Fruit fly (Drosophila melanogaster) whole organism, pupa: ENCODE measurements around the gene CG13004.

Experiments used
- CG10348 ChIP-seq: fragments of 200-800 bp; sonication (Bioruptor generic); IDR thresholded peaks from 2 replicates; pipeline ENCODE4 v1.3.6; 2022; ENCODE audit warnings: missing biosample characterization, missing genetic modification characterization
- CG14655 ChIP-seq: fragments of 200-800 bp; sonication (Bioruptor generic); optimal IDR thresholded peaks from 3 replicates; lab custom pipeline; 2017; ENCODE audit warnings: mild to moderate bottlenecking, missing biosample characterization, missing genetic modification reagents, missing genetic modification characterization
- CG15710 ChIP-seq: fragments of 200-800 bp; sonication (Bioruptor generic); optimal IDR thresholded peaks from 2 replicates; lab custom pipeline; 2018; ENCODE audit warnings: missing biosample characterization, mild to moderate bottlenecking, missing genetic modification characterization, moderate library complexity
- CG32121 ChIP-seq: fragments of 200-800 bp; sonication (Bioruptor generic); IDR thresholded peaks from 2 replicates; pipeline ENCODE4 v1.3.6; 2022; ENCODE audit warnings: missing biosample characterization, missing genetic modification characterization
- CG34367 ChIP-seq: fragments of 200-800 bp; sonication (Bioruptor generic); optimal IDR thresholded peaks from 2 replicates; lab custom pipeline; 2018; ENCODE audit warnings: missing biosample characterization, mild to moderate bottlenecking, missing genetic modification characterization
- CG8159 ChIP-seq: fragments of 200-800 bp; sonication (Bioruptor generic); optimal IDR thresholded peaks from 3 replicates; lab custom pipeline; 2018; ENCODE audit warnings: missing biosample characterization, mild to moderate bottlenecking, missing genetic modification characterization, moderate library complexity
- CG9948 ChIP-seq: fragments of 200-800 bp; sonication (Bioruptor generic); optimal IDR thresholded peaks from 2 replicates; lab custom pipeline; 2018; ENCODE audit warnings: missing biosample characterization, mild to moderate bottlenecking, missing genetic modification characterization, moderate library complexity
- Pif1A ChIP-seq: fragments of 200-800 bp; sonication (Bioruptor generic); optimal IDR thresholded peaks from 3 replicates; lab custom pipeline; 2016; ENCODE audit warnings: missing biosample characterization, missing genetic modification characterization
- Pif1B ChIP-seq: fragments of 200-800 bp; sonication (Bioruptor generic); optimal IDR thresholded peaks from 3 replicates; lab custom pipeline; 2016; ENCODE audit warnings: missing biosample characterization, missing genetic modification characterization
- Snoo ChIP-seq: fragments of 200-800 bp; sonication (Bioruptor generic); optimal IDR thresholded peaks from 3 replicates; lab custom pipeline; 2017; ENCODE audit warnings: missing biosample characterization, mild to moderate bottlenecking, missing genetic modification characterization, inconsistent platforms
- fd96Ca ChIP-seq: fragments of 200-800 bp; sonication (Bioruptor generic); IDR thresholded peaks from 3 replicates; pipeline ENCODE4 v1.3.6; 2022; ENCODE audit warnings: missing biosample characterization, missing genetic modification characterization
- gl ChIP-seq: fragments of 200-800 bp; sonication (Bioruptor generic); optimal IDR thresholded peaks from 2 replicates; lab custom pipeline; 2018; ENCODE audit warnings: missing biosample characterization, mild to moderate bottlenecking, missing genetic modification characterization
- rn ChIP-seq: fragments of 200-800 bp; sonication (Bioruptor generic); IDR thresholded peaks from 2 replicates; pipeline ENCODE4 v1.3.6; 2022; ENCODE audit warnings: missing biosample characterization, missing genetic modification characterization

- TF ChIP-seq CG32121 (GFP tag; lab: Robert Waterston, UW) (no peak), CG8159 (tag; lab: Kevin White, UChicago) (no peak), Snoo (no peak), gl (tag; lab: Kevin White, UChicago) (no peak), Pif1A (GFP tag; lab: Kevin White, UChicago) (no peak), CG14655 (no peak), fd96Ca (GFP tag; lab: Robert Waterston, UW) (no peak), CG9948 (tag; lab: Kevin White, UChicago) (no peak), Pif1B (GFP tag; lab: Kevin White, UChicago) (no peak), CG15710 (tag; lab: Kevin White, UChicago) (no peak), rn (GFP tag; lab: Robert Waterston, UW) (no peak), CG34367 (tag; lab: Kevin White, UChicago) (no peak), CG10348 (GFP tag; lab: Robert Waterston, UW) (no peak)
Observed at dm6 chrX:16783743-16784142, 51.6 kb downstream of the CG13004 start, which contains the start of gene mRpL22.
